Fruit fly (Drosophila melanogaster) whole organism, embryonic: ENCODE measurements around the gene CG31459.
A peak's percentile ranks its signal among the peaks of the same experiment; 100 is the strongest.

ENCODE experiments used
- Adf1 ChIP-seq: fragments of 200-800 bp; sonication (Bioruptor generic); IDR thresholded peaks from 2 replicates; pipeline ENCODE4 v1.3.6; 2022; ENCODE audit warnings: missing biosample characterization, missing genetic modification characterization
- CG10543 ChIP-seq: fragments of 200-800 bp; sonication (Bioruptor generic); optimal IDR thresholded peaks from 3 replicates; lab custom pipeline; 2017; ENCODE audit warnings: missing biosample characterization, mild to moderate bottlenecking, missing genetic modification characterization, moderate library complexity
- CG11504 ChIP-seq: fragments of 200-800 bp; sonication (Bioruptor generic); optimal IDR thresholded peaks from 3 replicates; lab custom pipeline; 2019; ENCODE audit warnings: missing biosample characterization, mild to moderate bottlenecking, missing genetic modification characterization, moderate library complexity
- CG12659 ChIP-seq: fragments of 200-800 bp; sonication (Bioruptor generic); optimal IDR thresholded peaks from 3 replicates; lab custom pipeline; 2017; ENCODE audit warnings: mild to moderate bottlenecking, missing biosample characterization, missing genetic modification reagents, missing genetic modification characterization
- CG12769 ChIP-seq: fragments of 200-800 bp; sonication (Bioruptor generic); optimal IDR thresholded peaks from 2 replicates; lab custom pipeline; 2019; ENCODE audit warnings: missing biosample characterization, mild to moderate bottlenecking, missing genetic modification characterization, moderate library complexity
- CG13287 ChIP-seq: fragments of 200-800 bp; sonication (Bioruptor generic); IDR thresholded peaks from 2 replicates; pipeline ENCODE4 v1.3.6; 2022; ENCODE audit warnings: missing biosample characterization, missing genetic modification characterization; ENCODE audit not compliant: partially characterized antibody
- CG13424 ChIP-seq: fragments of 200-800 bp; sonication (Bioruptor generic); optimal IDR thresholded peaks from 2 replicates; lab custom pipeline; 2019; ENCODE audit warnings: missing biosample characterization, mild to moderate bottlenecking, missing genetic modification characterization, moderate library complexity
- CG14710 ChIP-seq: fragments of 200-800 bp; sonication (Bioruptor generic); optimal IDR thresholded peaks from 3 replicates; lab custom pipeline; 2019; ENCODE audit warnings: missing biosample characterization, mild to moderate bottlenecking, missing genetic modification characterization, moderate library complexity
- CG1792 ChIP-seq: fragments of 200-800 bp; sonication (Bioruptor generic); optimal IDR thresholded peaks from 2 replicates; lab custom pipeline; 2016; ENCODE audit warnings: missing biosample characterization, missing genetic modification characterization
- CG2678 ChIP-seq: fragments of 200-800 bp; sonication (Bioruptor generic); optimal IDR thresholded peaks from 3 replicates; lab custom pipeline; 2019; ENCODE audit warnings: missing biosample characterization, mild to moderate bottlenecking, missing genetic modification characterization, moderate library complexity
- CG3281 ChIP-seq: fragments of 200-800 bp; sonication (Bioruptor generic); optimal IDR thresholded peaks from 3 replicates; lab custom pipeline; 2017; ENCODE audit warnings: missing biosample characterization, mild to moderate bottlenecking, missing genetic modification characterization
- CG4707 ChIP-seq: fragments of 200-800 bp; sonication (Bioruptor generic); optimal IDR thresholded peaks from 2 replicates; lab custom pipeline; 2018; ENCODE audit warnings: missing biosample characterization, mild to moderate bottlenecking, missing genetic modification characterization, moderate library complexity
- CG7839 ChIP-seq: fragments of 200-800 bp; sonication (Bioruptor generic); optimal IDR thresholded peaks from 3 replicates; lab custom pipeline; 2018; ENCODE audit warnings: missing biosample characterization, mild to moderate bottlenecking, missing genetic modification characterization, moderate library complexity
- Camta ChIP-seq: fragments of 200-800 bp; sonication (Bioruptor generic); optimal IDR thresholded peaks from 2 replicates; lab custom pipeline; 2016; ENCODE audit warnings: missing biosample characterization, missing genetic modification characterization
- D ChIP-seq, 2 experiments: fragments of 200-800 bp in 1 of 2; fragments of >200 bp in 1 of 2; sonication (Bioruptor generic) in 1 of 2; optimal IDR thresholded peaks; 2 replicates in 1 of 2; 3 replicates in 1 of 2; lab custom pipeline; 2017; ENCODE audit warnings: mild to moderate bottlenecking in 1 of 2, missing biosample characterization in 1 of 2, missing genetic modification characterization in 1 of 2, missing genetic modification reagents in 1 of 2
- HHEX ChIP-seq: fragments of 200-800 bp; sonication (Bioruptor generic); optimal IDR thresholded peaks from 3 replicates; lab custom pipeline; 2017; ENCODE audit warnings: missing biosample characterization, mild to moderate bottlenecking, missing genetic modification characterization, missing genetic modification reagents
- HLHmδ ChIP-seq: fragments of 200-800 bp; sonication (Bioruptor generic); optimal IDR thresholded peaks from 2 replicates; lab custom pipeline; 2018; ENCODE audit warnings: missing biosample characterization, mild to moderate bottlenecking, missing genetic modification characterization, moderate library complexity
- Hmr ChIP-seq: fragments of 200-800 bp; sonication (Bioruptor generic); optimal IDR thresholded peaks from 3 replicates; lab custom pipeline; 2017; ENCODE audit warnings: mild to moderate bottlenecking, missing biosample characterization, missing genetic modification reagents, missing genetic modification characterization
- Hr3 ChIP-seq: fragments of 200-800 bp; sonication (Bioruptor generic); optimal IDR thresholded peaks from 3 replicates; lab custom pipeline; 2016; ENCODE audit warnings: missing biosample characterization, missing genetic modification characterization
- Hr78 ChIP-seq, 2 experiments: fragments of 200-800 bp in 1 of 2; fragments of >200 bp in 1 of 2; sonication (Bioruptor generic) in 1 of 2; optimal IDR thresholded peaks; 2 replicates each; lab custom pipeline; 2017 to 2019; ENCODE audit warnings: missing biosample characterization in 2 of 2, missing genetic modification characterization in 2 of 2, mild to moderate bottlenecking in 1 of 2, moderate library complexity in 1 of 2
- MESR4 ChIP-seq: fragments of 200-800 bp; sonication (Bioruptor generic); optimal IDR thresholded peaks from 2 replicates; lab custom pipeline; 2018; ENCODE audit warnings: missing biosample characterization, mild to moderate bottlenecking, missing genetic modification characterization, moderate library complexity
- Meics ChIP-seq: fragments of 200-800 bp; sonication (Bioruptor generic); optimal IDR thresholded peaks from 2 replicates; lab custom pipeline; 2017; ENCODE audit warnings: missing biosample characterization, mild to moderate bottlenecking, missing genetic modification characterization
- Nf-YC ChIP-seq: fragments of 200-800 bp; optimal IDR thresholded peaks from 3 replicates; lab custom pipeline; 2019; ENCODE audit warnings: missing biosample characterization, mild to moderate bottlenecking, missing genetic modification characterization, moderate library complexity
- NfI ChIP-seq: fragments of 200-800 bp; sonication (Bioruptor generic); optimal IDR thresholded peaks from 3 replicates; lab custom pipeline; 2018; ENCODE audit warnings: missing biosample characterization, mild to moderate bottlenecking, missing genetic modification characterization, moderate library complexity
- Scr ChIP-seq: fragments of 200-800 bp; sonication (Bioruptor generic); IDR thresholded peaks from 2 replicates; pipeline ENCODE4 v1.3.6; 2022; ENCODE audit warnings: missing biosample characterization, missing genetic modification characterization; ENCODE audit not compliant: partially characterized antibody
- Sox100B ChIP-seq: fragments of 200-800 bp; sonication (Bioruptor generic); optimal IDR thresholded peaks from 3 replicates; lab custom pipeline; 2018; ENCODE audit warnings: missing biosample characterization, mild to moderate bottlenecking, missing genetic modification characterization
- Sry-β ChIP-seq: fragments of 200-800 bp; sonication (Bioruptor generic); optimal IDR thresholded peaks from 2 replicates; lab custom pipeline; 2018; ENCODE audit warnings: missing biosample characterization, mild to moderate bottlenecking, missing genetic modification characterization, moderate library complexity
- az2 ChIP-seq: fragments of 200-800 bp; sonication (Bioruptor generic); optimal IDR thresholded peaks from 3 replicates; lab custom pipeline; 2016; ENCODE audit warnings: missing biosample characterization, missing genetic modification characterization
- bcd ChIP-seq: fragments of 200-800 bp; sonication (Bioruptor generic); optimal IDR thresholded peaks from 2 replicates; lab custom pipeline; 2017; ENCODE audit warnings: missing biosample characterization, mild to moderate bottlenecking, missing genetic modification characterization
- bsh ChIP-seq, 2 experiments: fragments of 200-800 bp; sonication (Bioruptor generic); optimal IDR thresholded peaks; 2 replicates each; lab custom pipeline; 2017 to 2018; ENCODE audit warnings: mild to moderate bottlenecking in 2 of 2, missing biosample characterization in 2 of 2, missing genetic modification characterization in 2 of 2, moderate library complexity in 1 of 2
- cad ChIP-seq: fragments of >200 bp; optimal IDR thresholded peaks from 2 replicates; lab custom pipeline; 2017; ENCODE audit warnings: missing biosample characterization, missing genetic modification characterization
- chinmo ChIP-seq: fragments of 200-800 bp; sonication (Bioruptor generic); IDR thresholded peaks from 4 replicates; pipeline ENCODE4 v1.3.6; 2022; ENCODE audit warnings: missing biosample characterization, missing genetic modification characterization; ENCODE audit not compliant: partially characterized antibody
- danr ChIP-seq: fragments of 200-800 bp; sonication (Bioruptor generic); IDR thresholded peaks from 2 replicates; pipeline ENCODE4 v1.3.6; 2022; ENCODE audit warnings: missing biosample characterization, missing genetic modification characterization
- dati ChIP-seq: fragments of 200-800 bp; sonication (Bioruptor generic); IDR thresholded peaks from 2 replicates; pipeline ENCODE4 v1.3.6; 2022; ENCODE audit warnings: missing biosample characterization, missing genetic modification characterization
- dmrt11E ChIP-seq: fragments of 200-800 bp; sonication (Bioruptor generic); optimal IDR thresholded peaks from 3 replicates; lab custom pipeline; 2018; ENCODE audit warnings: missing biosample characterization, mild to moderate bottlenecking, missing genetic modification characterization, moderate library complexity
- fu2 ChIP-seq: fragments of 200-800 bp; sonication (Bioruptor generic); optimal IDR thresholded peaks from 2 replicates; lab custom pipeline; 2016; ENCODE audit warnings: missing biosample characterization, missing genetic modification characterization
- grau ChIP-seq: fragments of 200-800 bp; optimal IDR thresholded peaks from 3 replicates; lab custom pipeline; 2019; ENCODE audit warnings: missing biosample characterization, mild to moderate bottlenecking, missing genetic modification characterization, moderate library complexity
- lola ChIP-seq, 3 experiments: fragments of >200 bp in 2 of 3; fragments of 200-800 bp in 1 of 3; sonication (Bioruptor generic) in 1 of 3; optimal IDR thresholded peaks; 2 replicates each; lab custom pipeline; 2017 to 2019; ENCODE audit warnings: missing biosample characterization in 3 of 3, missing genetic modification characterization in 3 of 3, mild to moderate bottlenecking in 1 of 3, moderate library complexity in 1 of 3
- pum ChIP-seq: fragments of 200-800 bp; sonication (Bioruptor generic); optimal IDR thresholded peaks from 2 replicates; lab custom pipeline; 2016; ENCODE audit warnings: missing biosample characterization, missing genetic modification characterization
- sd ChIP-seq: fragments of 200-800 bp; sonication (Bioruptor generic); optimal IDR thresholded peaks from 3 replicates; lab custom pipeline; 2018; ENCODE audit warnings: missing biosample characterization, mild to moderate bottlenecking, missing genetic modification characterization, moderate library complexity
- shn ChIP-seq: fragments of 200-800 bp; sonication (Bioruptor generic); optimal IDR thresholded peaks from 3 replicates; lab custom pipeline; 2016; ENCODE audit warnings: missing biosample characterization, missing genetic modification characterization
- sna ChIP-seq: fragments of 200-800 bp; sonication (Bioruptor generic); IDR thresholded peaks from 2 replicates; pipeline ENCODE4 v1.3.6; 2022; ENCODE audit warnings: missing biosample characterization, missing genetic modification characterization; ENCODE audit not compliant: partially characterized antibody
- so ChIP-seq: fragments of 200-800 bp; sonication (Bioruptor generic); IDR thresholded peaks from 3 replicates; pipeline ENCODE4 v1.3.6; 2022; ENCODE audit warnings: missing biosample characterization, missing genetic modification characterization
- tio ChIP-seq: fragments of 200-800 bp; sonication (Bioruptor generic); optimal IDR thresholded peaks from 2 replicates; lab custom pipeline; 2017; ENCODE audit warnings: missing biosample characterization, missing genetic modification characterization, inconsistent platforms
- z ChIP-seq: fragments of 200-800 bp; sonication (Bioruptor generic); IDR thresholded peaks from 3 replicates; pipeline ENCODE4 v1.3.6; 2022; ENCODE audit warnings: missing biosample characterization, missing genetic modification characterization
- zen2 ChIP-seq: fragments of 200-800 bp; sonication (Bioruptor generic); IDR thresholded peaks from 3 replicates; pipeline ENCODE4 v1.3.6; 2022; ENCODE audit warnings: missing biosample characterization, missing genetic modification characterization; ENCODE audit not compliant: partially characterized antibody

Gene CG31459

dm6 chr3R:19890340-19890998 lies 49.8 kb downstream of the CG31459 start, which contains the start of gene CG4733 (continued):
- TF ChIP-seq lola (GFP tag; optimal IDR thresholded peaks at IDR 0.05; lab: Kevin White, UChicago) (peak in 1 of 3 experiments; percentile 40), CG10543 (GFP tag; lab: Kevin White, UChicago) (peak; percentile 25), MESR4 (no peak), CG12659 (GFP tag; lab: Kevin White, UChicago) (peak; percentile 31), grau (tag; lab: Kevin White, UChicago) (peak; percentile 48), Hmr (GFP tag; lab: Kevin White, UChicago) (no peak), so (GFP tag; lab: Robert Waterston, UW) (peak; percentile 71; the same call in 1 of the 3 replicates), sd (tag; lab: Kevin White, UChicago) (no peak), az2 (peak; percentile 21), bsh (GFP tag; optimal IDR thresholded peaks at IDR 0.05; lab: Kevin White, UChicago) (no peak), Sox100B (GFP tag; lab: Kevin White, UChicago) (peak; percentile 38), bcd (GFP tag; lab: Kevin White, UChicago) (peak; percentile 31), Hr78 (GFP tag; optimal IDR thresholded peaks at IDR 0.05; lab: Kevin White, UChicago) (peak in 1 of 2 experiments; percentile 14), fu2 (GFP tag; lab: Kevin White, UChicago) (no peak), sna (GFP tag; lab: Robert Waterston, UW) (no peak), Scr (GFP tag; lab: Robert Waterston, UW) (0 out of 2 replicates have a peak, but pooled peaks have one; percentile 10), z (GFP tag; lab: Robert Waterston, UW) (peak; percentile 15; the same call in 1 of the 3 replicates), CG1792 (GFP tag; lab: Kevin White, UChicago) (no peak), chinmo (GFP tag; lab: Robert Waterston, UW) (peak; percentile 96), Adf1 (peak; percentile 74), D (optimal IDR thresholded peaks at IDR 0.05; lab: Kevin White, UChicago) (no peak), D (GFP tag; optimal IDR thresholded peaks at IDR 0.05; lab: Kevin White, UChicago) (no peak), HLHmδ (GFP tag; lab: Kevin White, UChicago) (peak; percentile 45), CG13287 (GFP tag; lab: Robert Waterston, UW) (peak; percentile 30), tio (GFP tag; lab: Kevin White, UChicago) (no peak), HHEX (peak; percentile 30), CG3281 (GFP tag; lab: Kevin White, UChicago) (peak; percentile 7), Nf-YC (tag; lab: Kevin White, UChicago) (peak; percentile 12), danr (GFP tag; lab: Robert Waterston, UW) (no peak), Hr3 (GFP tag; lab: Kevin White, UChicago) (no peak), Meics (peak; percentile 27), pum (GFP tag; lab: Kevin White, UChicago) (no peak), Sry-β (GFP tag; lab: Kevin White, UChicago) (peak; percentile 97), CG14710 (tag; lab: Kevin White, UChicago) (peak; percentile 8), CG11504 (tag; lab: Kevin White, UChicago) (peak; percentile 24), zen2 (peak; percentile 57; the same call in 2 of the 3 replicates), dati (GFP tag; lab: Robert Waterston, UW) (no peak), dmrt11E (peak; percentile 49), Camta (GFP tag; lab: Kevin White, UChicago) (no peak), CG13424 (peak; percentile 26), CG4707 (no peak), CG7839 (tag; lab: Kevin White, UChicago) (peak; percentile 10), CG12769 (tag; lab: Kevin White, UChicago) (peak; percentile 79), shn (peak; percentile 5), CG2678 (peak; percentile 46), cad (GFP tag; lab: Kevin White, UChicago) (no peak), NfI (GFP tag; lab: Kevin White, UChicago) (peak; percentile 8)
